Worm (Caenorhabditis elegans): ENCODE results near the gene sru-31.

sru-31 gene

ce11 chrV:9855920-9856852, 39.7 kb downstream of the sru-31 start (continued):
- TF ChIP-seq hsf-1 (GFP tag; IDR thresholded peaks at IDR 0.05): no peak
- TF ChIP-seq ztf-25 (GFP tag; IDR thresholded peaks at IDR 0.05): no peak
- no peak for TF ChIP-seq nfya-1 (tag; optimal IDR thresholded peaks at IDR 0.05; ENCODE audit: borderline replicate concordance, insufficient read depth)
- no peak for TF ChIP-seq Y79H2A.3 (GFP tag; conservative IDR thresholded peaks at IDR 0.05)
- TF ChIP-seq mel-28 (tag; optimal IDR thresholded peaks at IDR 0.05; ENCODE audit: borderline replicate concordance): no peak
- TF ChIP-seq xnd-1 (tag; optimal IDR thresholded peaks at IDR 0.05): no peak
- TF ChIP-seq hmg-1.2 (GFP tag; IDR thresholded peaks at IDR 0.05): peak; percentile 76; the same call in 1 of the 2 replicates
- peak; percentile 9 for TF ChIP-seq efl-1 (GFP tag; optimal IDR thresholded peaks at IDR 0.05)
- no peak for TF ChIP-seq sea-2 (GFP tag; IDR thresholded peaks at IDR 0.05)
- no peak for TF ChIP-seq ceh-91 (GFP tag; IDR thresholded peaks at IDR 0.05)
- TF ChIP-seq madf-8 (GFP tag; conservative IDR thresholded peaks at IDR 0.05): no peak
- TF ChIP-seq F57C9.4 (tag; optimal IDR thresholded peaks at IDR 0.05): no peak
- TF ChIP-seq ztf-28 (GFP tag; IDR thresholded peaks at IDR 0.05): no peak
- TF ChIP-seq zfh-2 (GFP tag; conservative IDR thresholded peaks at IDR 0.05): 0 out of 2 replicates have a peak, but pooled peaks have one; percentile 16
- peak; percentile 50 for TF ChIP-seq attf-5 (GFP tag; optimal IDR thresholded peaks at IDR 0.05)
- no peak for TF ChIP-seq lag-1 (GFP tag; IDR thresholded peaks at IDR 0.05)
- no peak for TF ChIP-seq dox-1 (GFP tag; IDR thresholded peaks at IDR 0.05)
- no peak for TF ChIP-seq bed-2 (GFP tag; IDR thresholded peaks at IDR 0.05)
- no peak for TF ChIP-seq ama-1 (optimal IDR thresholded peaks at IDR 0.05)
- TF ChIP-seq ama-1 (GFP tag; optimal IDR thresholded peaks at IDR 0.05): no peak
- no peak for TF ChIP-seq nfyb-1 (GFP tag; IDR thresholded peaks at IDR 0.05)
- no peak for TF ChIP-seq him-1 (tag; optimal IDR thresholded peaks at IDR 0.05)
- TF ChIP-seq hlh-26 (GFP tag; conservative IDR thresholded peaks at IDR 0.05): no peak
- TF ChIP-seq bed-1 (GFP tag; IDR thresholded peaks at IDR 0.05): no peak
- TF ChIP-seq zim-3 (tag; optimal IDR thresholded peaks at IDR 0.05): no peak
- TF ChIP-seq lin-26 (GFP tag; IDR thresholded peaks at IDR 0.05): no peak
- TF ChIP-seq madf-6 (GFP tag; IDR thresholded peaks at IDR 0.05): no peak
- no peak for TF ChIP-seq ceh-58 (GFP tag; IDR thresholded peaks at IDR 0.05)
- no peak for TF ChIP-seq snpc-4 (GFP tag; optimal IDR thresholded peaks at IDR 0.05)
- no peak for TF ChIP-seq snpc-4 (tag; optimal IDR thresholded peaks at IDR 0.05)
- no peak for TF ChIP-seq snpc-3.4 (tag; optimal IDR thresholded peaks at IDR 0.05)

ce11 chrV:9856978-9857377, 40.5 kb downstream of the sru-31 start:
- no peak for TF ChIP-seq tbx-9 (tag; optimal IDR thresholded peaks at IDR 0.05; ENCODE audit: borderline replicate concordance)
- no peak for TF ChIP-seq snpc-1.1 (tag; optimal IDR thresholded peaks at IDR 0.05; ENCODE audit: insufficient read depth)
- TF ChIP-seq tbp1 (GFP tag; optimal IDR thresholded peaks at IDR 0.05): no peak
- TF ChIP-seq lir-1 (GFP tag; conservative IDR thresholded peaks at IDR 0.05): no peak

- TF ChIP-seq let-607 (tag; optimal IDR thresholded peaks at IDR 0.05) (no peak), zim-3 (tag; optimal IDR thresholded peaks at IDR 0.05) (no peak), F55B11.4 (tag; optimal IDR thresholded peaks at IDR 0.05; ENCODE audit: borderline replicate concordance, insufficient read depth) (no peak)
Observed at ce11 chrV:9859863-9860262, 43.4 kb downstream of the sru-31 start, which contains the start of gene lsy-12. lsy-12 (minus strand) TSS chrV:9859963.

Measured in whole organism, young adult.